Worm (Caenorhabditis elegans): ENCODE results near the gene bath-26.

DNA sequence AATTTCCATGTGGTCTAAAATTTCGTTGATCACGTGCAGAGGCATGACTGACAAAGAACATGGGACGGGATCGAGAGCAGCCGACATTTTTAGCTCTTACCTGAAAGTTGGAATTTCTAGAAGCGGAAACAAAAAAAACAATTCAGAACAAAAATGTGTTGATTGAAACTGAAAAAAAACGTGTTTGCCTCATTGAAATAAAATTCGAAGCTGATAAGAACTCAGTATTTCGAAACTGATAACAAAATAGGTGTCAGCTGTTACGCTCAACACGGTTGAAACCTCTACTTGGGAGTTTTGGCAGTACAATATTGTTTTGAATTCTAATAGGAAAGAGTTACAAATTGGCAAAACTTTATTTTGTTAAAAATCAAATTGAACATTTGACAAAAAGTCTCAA is 8.4 kb upstream of the bath-26 start:
- TF ChIP-seq ama-1 (optimal IDR thresholded peaks at IDR 0.05): no peak
- TF ChIP-seq hmbx-1 (tag; optimal IDR thresholded peaks at IDR 0.05): no peak
- no peak for TF ChIP-seq sea-1 (GFP tag; conservative IDR thresholded peaks at IDR 0.05)
- TF ChIP-seq tbx-37 (GFP tag; conservative IDR thresholded peaks at IDR 0.05): no peak
